ENCODE assay signal across 2 fruit fly cellular contexts in genomic region chrX:14712475-14712874, dm6.
TF ChIP-seq lines count a peak whose summit lies in the region.

No protein-coding gene starts in this region.

- TF ChIP-seq CTCF in S2 (optimal IDR thresholded peaks at IDR 0.05; lab: Kevin White, UChicago): peak; percentile 57 to 70
- peak; percentile 78 for TF ChIP-seq CTCF in whole organism, embryonic (GFP tag; optimal IDR thresholded peaks at IDR 0.05; lab: Kevin White, UChicago)

TF ChIP-seq in whole organism, embryonic, 481 proteins besides CTCF, POLR2A, EP300 and RAD21:
- TF ChIP-seq stc (GFP tag; IDR thresholded peaks at IDR 0.05; lab: Robert Waterston, UW) (no peak), eve (GFP tag; optimal IDR thresholded peaks at IDR 0.05; lab: Kevin White, UChicago) (no peak), CG8290 (GFP tag; optimal IDR thresholded peaks at IDR 0.05; lab: Kevin White, UChicago) (no peak), CG8290 (tag; optimal IDR thresholded peaks at IDR 0.05; lab: Kevin White, UChicago) (no peak), CG18764 (GFP tag; optimal IDR thresholded peaks at IDR 0.05; lab: Kevin White, UChicago) (no peak), CG17912 (GFP tag; optimal IDR thresholded peaks at IDR 0.05; lab: Kevin White, UChicago) (no peak), CG1233 (GFP tag; optimal IDR thresholded peaks at IDR 0.05; lab: Kevin White, UChicago) (no peak), Antp (GFP tag; optimal IDR thresholded peaks at IDR 0.05; lab: Kevin White, UChicago) (no peak), gsb (GFP tag; IDR thresholded peaks at IDR 0.05; lab: Robert Waterston, UW) (no peak)
TF ChIP-seq in whole organism, embryonic: peak in this region for 0.
